Comparison of ENCODE assay signal across 4 worm cellular contexts in genomic region chrII:11611462-11611861, ce11.
TF ChIP-seq lines count a peak whose summit lies in the region.

No protein-coding gene starts in this region.

TF ChIP-seq in whole organism, L1 larva, 84 proteins besides CTCF, POLR2A, EP300 and RAD21 (continued from another document):
- peak in 5 of 6 experiments; percentile 62 to 99 (median 75) for TF ChIP-seq elt-3 (tag; optimal IDR thresholded peaks at IDR 0.05; lab: Kevin White, UChicago)
- peak; percentile 50 for TF ChIP-seq blmp-1 (tag; optimal IDR thresholded peaks at IDR 0.05; lab: Kevin White, UChicago)
- TF ChIP-seq nhr-71 (tag; optimal IDR thresholded peaks at IDR 0.05; lab: Kevin White, UChicago) = peak; percentile 23
- no peak for TF ChIP-seq snu-23 (GFP tag; optimal IDR thresholded peaks at IDR 0.05; lab: Kevin White, UChicago)
- peak; percentile 18 for TF ChIP-seq pqm-1 (tag; optimal IDR thresholded peaks at IDR 0.05; lab: Kevin White, UChicago)
- no peak for TF ChIP-seq nhr-19 (GFP tag; conservative IDR thresholded peaks at IDR 0.05; lab: Robert Waterston, UW)
- no peak for TF ChIP-seq pag-3 (tag; optimal IDR thresholded peaks at IDR 0.05; lab: Kevin White, UChicago; ENCODE audit: borderline replicate concordance, insufficient read depth)
- no peak for TF ChIP-seq efl-1 (optimal IDR thresholded peaks at IDR 0.05; lab: Kevin White, UChicago)
- no peak for TF ChIP-seq efl-1 (GFP tag; optimal IDR thresholded peaks at IDR 0.05 in 1 of 2; lab: Kevin White, UChicago)
- no peak for TF ChIP-seq ztf-4 (tag; optimal IDR thresholded peaks at IDR 0.05; lab: Kevin White, UChicago)
- TF ChIP-seq F16B12.6 (tag; optimal IDR thresholded peaks at IDR 0.05; lab: Kevin White, UChicago) = no peak
- no peak for TF ChIP-seq mef-2 (tag; optimal IDR thresholded peaks at IDR 0.05; lab: Kevin White, UChicago)
- TF ChIP-seq lin-14 (GFP tag; optimal IDR thresholded peaks at IDR 0.05; lab: Kevin White, UChicago) = peak; percentile 45
- TF ChIP-seq mab-9 (GFP tag; IDR thresholded peaks at IDR 0.05; lab: Robert Waterston, UW) = no peak
- TF ChIP-seq ztf-11 (tag; optimal IDR thresholded peaks at IDR 0.05; lab: Kevin White, UChicago) = no peak
- peak; percentile 40 for TF ChIP-seq nhr-20 (tag; optimal IDR thresholded peaks at IDR 0.05; lab: Kevin White, UChicago)
- peak; percentile 80 for TF ChIP-seq elt-2 (tag; optimal IDR thresholded peaks at IDR 0.05; lab: Kevin White, UChicago)

TF ChIP-seq in whole organism, L2 larva, 48 proteins besides CTCF, POLR2A, EP300 and RAD21 (continued from another document):
- TF ChIP-seq crh-2 (tag; optimal IDR thresholded peaks at IDR 0.05; lab: Kevin White, UChicago) = peak; percentile 46
- no peak for TF ChIP-seq ztf-11 (tag; optimal IDR thresholded peaks at IDR 0.05; lab: Kevin White, UChicago)
- TF ChIP-seq fos-1 (tag; optimal IDR thresholded peaks at IDR 0.05; lab: Kevin White, UChicago) = peak; percentile 71
- no peak for TF ChIP-seq elt-1 (tag; optimal IDR thresholded peaks at IDR 0.05; lab: Kevin White, UChicago)
- no peak for TF ChIP-seq nhr-237 (tag; optimal IDR thresholded peaks at IDR 0.05; lab: Kevin White, UChicago)
- TF ChIP-seq alr-1 (tag; optimal IDR thresholded peaks at IDR 0.05; lab: Kevin White, UChicago) = no peak
- no peak for TF ChIP-seq ama-1 (optimal IDR thresholded peaks at IDR 0.05; lab: Kevin White, UChicago)
- TF ChIP-seq nhr-12 (tag; optimal IDR thresholded peaks at IDR 0.05; lab: Kevin White, UChicago) = no peak
- no peak for TF ChIP-seq sem-4 (tag; optimal IDR thresholded peaks at IDR 0.05; lab: Kevin White, UChicago)
- no peak for TF ChIP-seq mdl-1 (tag; optimal IDR thresholded peaks at IDR 0.05; lab: Kevin White, UChicago)
- TF ChIP-seq ztf-1 (GFP tag; conservative IDR thresholded peaks at IDR 0.05; lab: Robert Waterston, UW) = no peak
- TF ChIP-seq C34F6.9 (tag; optimal IDR thresholded peaks at IDR 0.05; lab: Kevin White, UChicago) = no peak
- TF ChIP-seq ceh-16 (tag; optimal IDR thresholded peaks at IDR 0.05; lab: Kevin White, UChicago) = no peak
- TF ChIP-seq skn-1 (tag; optimal IDR thresholded peaks at IDR 0.05; lab: Kevin White, UChicago) = no peak
- peak; percentile 57 for TF ChIP-seq sma-9 (GFP tag; optimal IDR thresholded peaks at IDR 0.05; lab: Kevin White, UChicago)
- no peak for TF ChIP-seq sma-9 (tag; optimal IDR thresholded peaks at IDR 0.05; lab: Kevin White, UChicago)
- TF ChIP-seq nhr-10 (tag; optimal IDR thresholded peaks at IDR 0.05; lab: Kevin White, UChicago) = no peak
- no peak for TF ChIP-seq nhr-11 (tag; optimal IDR thresholded peaks at IDR 0.05; lab: Kevin White, UChicago)
- TF ChIP-seq lin-39 (tag; optimal IDR thresholded peaks at IDR 0.05; lab: Kevin White, UChicago) = no peak
- TF ChIP-seq gmeb-1 (tag; optimal IDR thresholded peaks at IDR 0.05; lab: Kevin White, UChicago) = peak; percentile 25
- TF ChIP-seq ceh-82 (tag; optimal IDR thresholded peaks at IDR 0.05; lab: Kevin White, UChicago) = no peak

TF ChIP-seq in whole organism, L3 larva, 47 proteins besides CTCF, POLR2A, EP300 and RAD21 (continued from another document):
- no peak for TF ChIP-seq nfya-1 (tag; optimal IDR thresholded peaks at IDR 0.05; lab: Kevin White, UChicago; ENCODE audit: insufficient read depth)

TF ChIP-seq in whole organism, L4 larva, 104 proteins besides CTCF, POLR2A, EP300 and RAD21 (continued from another document):
- TF ChIP-seq lin-39 (tag; optimal IDR thresholded peaks at IDR 0.05; lab: Kevin White, UChicago) (no peak), nhr-42 (GFP tag; IDR thresholded peaks at IDR 0.05; lab: Robert Waterston, UW) (no peak), dmd-6 (GFP tag; IDR thresholded peaks at IDR 0.05; lab: Robert Waterston, UW) (peak; percentile 85), hmg-1.1 (GFP tag; IDR thresholded peaks at IDR 0.05; lab: Robert Waterston, UW) (no peak), ctbp-1 (GFP tag; IDR thresholded peaks at IDR 0.05; lab: Robert Waterston, UW) (no peak), lin-29 (GFP tag; IDR thresholded peaks at IDR 0.05; lab: Robert Waterston, UW) (no peak), nhr-237 (tag; optimal IDR thresholded peaks at IDR 0.05; lab: Kevin White, UChicago) (no peak), tra-1 (GFP tag; IDR thresholded peaks at IDR 0.05; lab: Robert Waterston, UW) (peak; percentile 66), ceh-20 (GFP tag; IDR thresholded peaks at IDR 0.05; lab: Robert Waterston, UW) (no peak), ztf-7 (tag; optimal IDR thresholded peaks at IDR 0.05; lab: Kevin White, UChicago) (no peak), hlh-30 (tag; optimal IDR thresholded peaks at IDR 0.05; lab: Kevin White, UChicago; ENCODE audit: insufficient read depth) (peak; percentile 78), spr-3 (GFP tag; optimal IDR thresholded peaks at IDR 0.05; lab: Kevin White, UChicago) (no peak), daf-8 (GFP tag; IDR thresholded peaks at IDR 0.05; lab: Robert Waterston, UW) (no peak), lin-38 (GFP tag; IDR thresholded peaks at IDR 0.05; lab: Robert Waterston, UW) (no peak), pqm-1 (tag; optimal IDR thresholded peaks at IDR 0.05; lab: Kevin White, UChicago) (peak; percentile 62), madf-9 (GFP tag; conservative IDR thresholded peaks at IDR 0.05; lab: Robert Waterston, UW) (no peak), rbr-2 (tag; optimal IDR thresholded peaks at IDR 0.05; lab: Kevin White, UChicago) (no peak), T20F7.1 (GFP tag; optimal IDR thresholded peaks at IDR 0.05; lab: Kevin White, UChicago) (no peak), nhr-111 (GFP tag; optimal IDR thresholded peaks at IDR 0.05; lab: Kevin White, UChicago) (no peak), mxl-3 (GFP tag; optimal IDR thresholded peaks at IDR 0.05; lab: Kevin White, UChicago) (no peak), cey-2 (tag; optimal IDR thresholded peaks at IDR 0.05; lab: Kevin White, UChicago; ENCODE audit: borderline replicate concordance, insufficient read depth) (no peak), nhr-10 (tag; optimal IDR thresholded peaks at IDR 0.05; lab: Kevin White, UChicago) (no peak), sdz-12 (GFP tag; optimal IDR thresholded peaks at IDR 0.05; lab: Kevin White, UChicago) (no peak), ztf-11 (tag; optimal IDR thresholded peaks at IDR 0.05; lab: Kevin White, UChicago) (no peak), lsy-2 (tag; optimal IDR thresholded peaks at IDR 0.05; lab: Kevin White, UChicago) (peak in 1 of 2 experiments; percentile 13), T26A8.4 (GFP tag; IDR thresholded peaks at IDR 0.05; lab: Robert Waterston, UW) (no peak), daf-12 (tag; optimal IDR thresholded peaks at IDR 0.05; lab: Kevin White, UChicago) (no peak), duxl-1 (tag; optimal IDR thresholded peaks at IDR 0.05; lab: Kevin White, UChicago; ENCODE audit: poor library complexity) (no peak), nhr-77 (tag; optimal IDR thresholded peaks at IDR 0.05; lab: Kevin White, UChicago) (peak; percentile 44), dve-1 (tag; optimal IDR thresholded peaks at IDR 0.05; lab: Kevin White, UChicago; ENCODE audit: insufficient read depth) (peak; percentile 52), F10B5.3 (tag; optimal IDR thresholded peaks at IDR 0.05; lab: Kevin White, UChicago) (no peak), daf-19 (GFP tag; conservative IDR thresholded peaks at IDR 0.05; lab: Robert Waterston, UW) (no peak), dmd-8 (GFP tag; IDR thresholded peaks at IDR 0.05; lab: Robert Waterston, UW) (no peak), R02D3.7 (tag; optimal IDR thresholded peaks at IDR 0.05; lab: Kevin White, UChicago) (no peak), mdt-29 (GFP tag; IDR thresholded peaks at IDR 0.05; lab: Robert Waterston, UW) (no peak), mep-1 (tag; optimal IDR thresholded peaks at IDR 0.05; lab: Kevin White, UChicago) (peak; percentile 24), lir-3 (tag; optimal IDR thresholded peaks at IDR 0.05; lab: Kevin White, UChicago) (no peak), ama-1 (optimal IDR thresholded peaks at IDR 0.05; lab: Kevin White, UChicago) (no peak), snpc-1.2 (GFP tag; IDR thresholded peaks at IDR 0.05; lab: Robert Waterston, UW) (no peak), php-3 (GFP tag; IDR thresholded peaks at IDR 0.05; lab: Robert Waterston, UW) (no peak), skn-1 (tag; optimal IDR thresholded peaks at IDR 0.05; lab: Kevin White, UChicago) (no peak), mxl-2 (GFP tag; conservative IDR thresholded peaks at IDR 0.05; lab: Robert Waterston, UW) (peak; percentile 53; the same call in 1 of the 2 replicates), nhr-48 (tag; optimal IDR thresholded peaks at IDR 0.05; lab: Kevin White, UChicago) (no peak), spr-1 (tag; optimal IDR thresholded peaks at IDR 0.05; lab: Kevin White, UChicago) (no peak), ceh-62 (tag; optimal IDR thresholded peaks at IDR 0.05; lab: Kevin White, UChicago) (no peak), Y75B8A.6 (GFP tag; IDR thresholded peaks at IDR 0.05; lab: Robert Waterston, UW) (no peak), lin-13 (GFP tag; optimal IDR thresholded peaks at IDR 0.05; lab: Kevin White, UChicago) (no peak), tag-97 (GFP tag; IDR thresholded peaks at IDR 0.05; lab: Robert Waterston, UW) (no peak), lin-1 (GFP tag; IDR thresholded peaks at IDR 0.05; lab: Robert Waterston, UW) (0 out of 2 replicates have a peak, but pooled peaks have one; percentile 27), egl-43 (GFP tag; IDR thresholded peaks at IDR 0.05; lab: Robert Waterston, UW) (no peak), hlh-11 (tag; optimal IDR thresholded peaks at IDR 0.05; lab: Kevin White, UChicago) (peak; percentile 57), unc-39 (tag; optimal IDR thresholded peaks at IDR 0.05; lab: Kevin White, UChicago) (no peak), D1046.2 (GFP tag; IDR thresholded peaks at IDR 0.05; lab: Robert Waterston, UW) (no peak), zag-1 (tag; optimal IDR thresholded peaks at IDR 0.05; lab: Kevin White, UChicago) (no peak), pha-4 (GFP tag; IDR thresholded peaks at IDR 0.05; lab: Robert Waterston, UW) (no peak), pha-4 (tag; optimal IDR thresholded peaks at IDR 0.05; lab: Kevin White, UChicago) (no peak), nhr-76 (tag; optimal IDR thresholded peaks at IDR 0.05; lab: Kevin White, UChicago) (no peak), Y5F2A.4 (GFP tag; optimal IDR thresholded peaks at IDR 0.05; lab: Kevin White, UChicago) (no peak), dmd-9 (GFP tag; IDR thresholded peaks at IDR 0.05; lab: Robert Waterston, UW) (no peak), F37D6.2 (tag; optimal IDR thresholded peaks at IDR 0.05; lab: Kevin White, UChicago) (no peak), egl-27 (tag; optimal IDR thresholded peaks at IDR 0.05; lab: Kevin White, UChicago) (no peak), mdl-1 (tag; optimal IDR thresholded peaks at IDR 0.05; lab: Kevin White, UChicago) (no peak), F44E2.7 (GFP tag; IDR thresholded peaks at IDR 0.05; lab: Robert Waterston, UW) (no peak), daf-16 (GFP tag; optimal IDR thresholded peaks at IDR 0.05; lab: Kevin White, UChicago) (no peak), daf-16 (tag; optimal IDR thresholded peaks at IDR 0.05; lab: Kevin White, UChicago) (peak; percentile 30), nhr-6 (tag; optimal IDR thresholded peaks at IDR 0.05; lab: Kevin White, UChicago) (no peak), mes-2 (tag; optimal IDR thresholded peaks at IDR 0.05; lab: Kevin White, UChicago; ENCODE audit: poor library complexity, severe bottlenecking) (no peak), Y105C5A.15 (GFP tag; IDR thresholded peaks at IDR 0.05; lab: Robert Waterston, UW) (no peak), aha-1 (tag; lab: Kevin White, UChicago) (no peak), vab-7 (GFP tag; IDR thresholded peaks at IDR 0.05; lab: Robert Waterston, UW) (no peak), zfp-2 (tag; optimal IDR thresholded peaks at IDR 0.05; lab: Kevin White, UChicago) (no peak), nhr-102 (tag; optimal IDR thresholded peaks at IDR 0.05; lab: Kevin White, UChicago) (no peak), fos-1 (tag; optimal IDR thresholded peaks at IDR 0.05; lab: Kevin White, UChicago) (no peak)
